Fruit fly (Drosophila melanogaster): ENCODE data around the gene comt.

Gene comt

dm6 chrX:13258757-13259067 is at the start of gene comt (continued):
- no peak for TF ChIP-seq Scr (GFP tag; IDR thresholded peaks at IDR 0.05; ENCODE audit: partially characterized antibody)
- TF ChIP-seq CG10274 (GFP tag; optimal IDR thresholded peaks at IDR 0.05): no peak
- no peak for TF ChIP-seq CG18619 (GFP tag; optimal IDR thresholded peaks at IDR 0.05)
- no peak for TF ChIP-seq crol (GFP tag; IDR thresholded peaks at IDR 0.05)
- TF ChIP-seq CG7987 (GFP tag; optimal IDR thresholded peaks at IDR 0.05): no peak
- peak; percentile 42; the same call in 1 of the 2 replicates for TF ChIP-seq CG17328 (GFP tag; IDR thresholded peaks at IDR 0.05)
- no peak for TF ChIP-seq nerfin-2 (GFP tag; IDR thresholded peaks at IDR 0.05; ENCODE audit: partially characterized antibody)
- peak; percentile 45 for TF ChIP-seq sob (GFP tag; IDR thresholded peaks at IDR 0.05)
- no peak for TF ChIP-seq odd (GFP tag; optimal IDR thresholded peaks at IDR 0.05)
- TF ChIP-seq jigr1 (GFP tag; IDR thresholded peaks at IDR 0.05): no peak
- TF ChIP-seq CG12659 (GFP tag; optimal IDR thresholded peaks at IDR 0.05): peak; percentile 56
- TF ChIP-seq CG13287 (GFP tag; IDR thresholded peaks at IDR 0.05; ENCODE audit: partially characterized antibody): no peak
- TF ChIP-seq Mad (GFP tag; optimal IDR thresholded peaks at IDR 0.05): no peak
- TF ChIP-seq klu (GFP tag; IDR thresholded peaks at IDR 0.05): no peak
- no peak for TF ChIP-seq CG3726 (GFP tag; IDR thresholded peaks at IDR 0.05)
- no peak for TF ChIP-seq vnd (GFP tag; IDR thresholded peaks at IDR 0.05; ENCODE audit: partially characterized antibody)
- no peak for TF ChIP-seq CG1233 (GFP tag; optimal IDR thresholded peaks at IDR 0.05)
- TF ChIP-seq en (GFP tag; optimal IDR thresholded peaks at IDR 0.05): no peak
- peak; percentile 8 for TF ChIP-seq CG3407 (GFP tag; optimal IDR thresholded peaks at IDR 0.05)
- TF ChIP-seq fru (optimal IDR thresholded peaks at IDR 0.05): no peak
- peak; percentile 84 for TF ChIP-seq gem (tag; optimal IDR thresholded peaks at IDR 0.05)
- peak; percentile 43 for TF ChIP-seq esg (GFP tag; conservative IDR thresholded peaks at IDR 0.05)
- TF ChIP-seq D19A (tag; optimal IDR thresholded peaks at IDR 0.05): peak; percentile 57
- TF ChIP-seq row (GFP tag; IDR thresholded peaks at IDR 0.05): peak; percentile 61
- no peak for TF ChIP-seq croc (GFP tag; conservative IDR thresholded peaks at IDR 0.05)
- TF ChIP-seq pnt (GFP tag; optimal IDR thresholded peaks at IDR 0.05): no peak
- peak; percentile 45 for TF ChIP-seq B-H2 (GFP tag; optimal IDR thresholded peaks at IDR 0.05)
- TF ChIP-seq toy (GFP tag; IDR thresholded peaks at IDR 0.05): no peak
- TF ChIP-seq Sin3A (optimal IDR thresholded peaks at IDR 0.05): no peak
- 0 out of 2 replicates have a peak, but pooled peaks have one; percentile 17 for TF ChIP-seq seq (GFP tag; IDR thresholded peaks at IDR 0.05)
- peak; percentile 64 for TF ChIP-seq dmrt11E (tag; optimal IDR thresholded peaks at IDR 0.05)
- TF ChIP-seq her (GFP tag; optimal IDR thresholded peaks at IDR 0.05): no peak
- peak; percentile 79 for TF ChIP-seq nmo (GFP tag; optimal IDR thresholded peaks at IDR 0.05)
- TF ChIP-seq CG14050 (GFP tag; IDR thresholded peaks at IDR 0.05): peak; percentile 49; the same call in 1 of the 3 replicates
- no peak for TF ChIP-seq da (GFP tag; optimal IDR thresholded peaks at IDR 0.05)
- TF ChIP-seq kni (GFP tag; optimal IDR thresholded peaks at IDR 0.05): no peak
- no peak for TF ChIP-seq ab (GFP tag; optimal IDR thresholded peaks at IDR 0.05)
- TF ChIP-seq CG15269 (tag; optimal IDR thresholded peaks at IDR 0.05): peak; percentile 74
- peak; percentile 63; the same call in 1 of the 2 replicates for TF ChIP-seq ara (GFP tag; IDR thresholded peaks at IDR 0.05)
- no peak for TF ChIP-seq abd-A (tag; optimal IDR thresholded peaks at IDR 0.05)
- no peak for TF ChIP-seq hth (optimal IDR thresholded peaks at IDR 0.05)
- peak; percentile 87 for TF ChIP-seq CG12391 (tag; optimal IDR thresholded peaks at IDR 0.05)
- TF ChIP-seq oc (tag; optimal IDR thresholded peaks at IDR 0.05): peak; percentile 50
- TF ChIP-seq mld (GFP tag; IDR thresholded peaks at IDR 0.05; ENCODE audit: partially characterized antibody): no peak
- TF ChIP-seq amos (GFP tag; IDR thresholded peaks at IDR 0.05; ENCODE audit: partially characterized antibody): no peak
- no peak for TF ChIP-seq Bgb (GFP tag; IDR thresholded peaks at IDR 0.05; ENCODE audit: partially characterized antibody)
- 0 out of 2 replicates have a peak, but pooled peaks have one; percentile 16 for TF ChIP-seq CG6272 (GFP tag; IDR thresholded peaks at IDR 0.05)
- no peak for TF ChIP-seq CG4730 (GFP tag; IDR thresholded peaks at IDR 0.05)
- no peak for TF ChIP-seq CG9215 (GFP tag; IDR thresholded peaks at IDR 0.05)
- no peak for TF ChIP-seq Trl (optimal IDR thresholded peaks at IDR 0.05)
- no peak for TF ChIP-seq Trl (GFP tag; optimal IDR thresholded peaks at IDR 0.05)
- no peak for TF ChIP-seq dm (GFP tag; optimal IDR thresholded peaks at IDR 0.05)
